Worm (Caenorhabditis elegans): Measurements from ENCODE around the gene otub-4.
A peak's percentile ranks its signal among the peaks of the same experiment; 100 is the strongest.

The otub-4 gene

ce11 chrIV:3349977-3350580 lies 27.9 kb downstream of the otub-4 start, which contains the start of gene elks-1:
elks-1 (minus strand) TSS chrIV:3350027.
- TF ChIP-seq mes-2 (tag; optimal IDR thresholded peaks at IDR 0.05; ENCODE audit: poor library complexity, severe bottlenecking) (peak; percentile 49), madf-9 (GFP tag; conservative IDR thresholded peaks at IDR 0.05) (peak; percentile 14; the same call in 1 of the 2 replicates), pha-4 (GFP tag; IDR thresholded peaks at IDR 0.05) (no peak), pha-4 (tag; optimal IDR thresholded peaks at IDR 0.05) (peak; percentile 2), set-16 (GFP tag; IDR thresholded peaks at IDR 0.05) (0 out of 2 replicates have a peak, but pooled peaks have one; percentile 9), hlh-11 (tag; optimal IDR thresholded peaks at IDR 0.05) (no peak), tag-97 (GFP tag; IDR thresholded peaks at IDR 0.05) (no peak), Y75B8A.6 (GFP tag; IDR thresholded peaks at IDR 0.05) (no peak), duxl-1 (tag; optimal IDR thresholded peaks at IDR 0.05; ENCODE audit: poor library complexity) (no peak), ces-1 (GFP tag; optimal IDR thresholded peaks at IDR 0.05) (no peak), jun-1 (tag; optimal IDR thresholded peaks at IDR 0.05) (no peak)

ce11 chrIV:3348334-3348733 lies 29.6 kb downstream of the otub-4 start:
- TF ChIP-seq set-16 (GFP tag; IDR thresholded peaks at IDR 0.05) = peak; percentile 69
- TF ChIP-seq ces-1 (GFP tag; optimal IDR thresholded peaks at IDR 0.05) = no peak

- no peak for TF ChIP-seq mep-1 (tag; optimal IDR thresholded peaks at IDR 0.05)
- peak; percentile 20; the same call in 1 of the 2 replicates for TF ChIP-seq set-16 (GFP tag; IDR thresholded peaks at IDR 0.05)
- TF ChIP-seq aha-1 (tag) = peak; percentile 96
- no peak for TF ChIP-seq dmd-8 (GFP tag; IDR thresholded peaks at IDR 0.05)
These were observed 32.4 kb downstream of the otub-4 start for ce11 chrIV:3345484-3345883.

ce11 chrIV:3341170-3341569 lies 36.8 kb downstream of the otub-4 start, which contains the start of gene F42A6.2:
F42A6.2 (plus strand) TSS chrIV:3341470.
- TF ChIP-seq unc-62 (GFP tag; optimal IDR thresholded peaks at IDR 0.05 in 1 of 2) (no peak), unc-62 (tag; optimal IDR thresholded peaks at IDR 0.05) (no peak), aha-1 (tag) (peak; percentile 18)

- TF ChIP-seq nhr-111 (GFP tag; optimal IDR thresholded peaks at IDR 0.05) (no peak), R02D3.7 (tag; optimal IDR thresholded peaks at IDR 0.05) (no peak), gei-8 (GFP tag; optimal IDR thresholded peaks at IDR 0.05) (no peak), aly-2 (tag; optimal IDR thresholded peaks at IDR 0.05) (no peak), zag-1 (tag; optimal IDR thresholded peaks at IDR 0.05) (no peak), lin-29 (GFP tag; IDR thresholded peaks at IDR 0.05) (no peak), dpl-1 (GFP tag; optimal IDR thresholded peaks at IDR 0.05) (peak; percentile 98), zfp-3 (GFP tag; conservative IDR thresholded peaks at IDR 0.05) (peak; percentile 65; the same call in 1 of the 2 replicates), lin-13 (GFP tag; optimal IDR thresholded peaks at IDR 0.05) (peak; percentile 83), mep-1 (tag; optimal IDR thresholded peaks at IDR 0.05) (peak; percentile 87), nhr-77 (tag; optimal IDR thresholded peaks at IDR 0.05) (peak; percentile 17), nhr-28 (tag; optimal IDR thresholded peaks at IDR 0.05) (peak; percentile 45), cey-2 (tag; optimal IDR thresholded peaks at IDR 0.05; ENCODE audit: borderline replicate concordance, insufficient read depth) (no peak), madf-9 (GFP tag; conservative IDR thresholded peaks at IDR 0.05) (peak; percentile 95), mes-2 (tag; optimal IDR thresholded peaks at IDR 0.05; ENCODE audit: poor library complexity, severe bottlenecking) (peak; percentile 88), jun-1 (tag; optimal IDR thresholded peaks at IDR 0.05) (no peak), lin-15B (tag; optimal IDR thresholded peaks at IDR 0.05) (no peak), egl-27 (tag; optimal IDR thresholded peaks at IDR 0.05) (no peak), Y105C5A.15 (GFP tag; IDR thresholded peaks at IDR 0.05) (no peak), F49E8.2 (tag; optimal IDR thresholded peaks at IDR 0.05; ENCODE audit: borderline replicate concordance) (no peak), unc-130 (GFP tag; optimal IDR thresholded peaks at IDR 0.05) (peak; percentile 26), T20F7.1 (GFP tag; optimal IDR thresholded peaks at IDR 0.05) (no peak), duxl-1 (tag; optimal IDR thresholded peaks at IDR 0.05; ENCODE audit: poor library complexity) (peak; percentile 20), ceh-32 (tag; optimal IDR thresholded peaks at IDR 0.05; ENCODE audit: poor library complexity) (no peak), pha-4 (GFP tag; IDR thresholded peaks at IDR 0.05) (peak; percentile 30; the same call in 1 of the 2 replicates), pha-4 (tag; optimal IDR thresholded peaks at IDR 0.05) (no peak), ctbp-1 (GFP tag; IDR thresholded peaks at IDR 0.05) (no peak), nhr-6 (tag; optimal IDR thresholded peaks at IDR 0.05) (peak; percentile 45), fkh-10 (GFP tag; optimal IDR thresholded peaks at IDR 0.05) (peak; percentile 63), lsy-2 (tag; optimal IDR thresholded peaks at IDR 0.05) (peak; percentile 40 to 95), spr-3 (GFP tag; optimal IDR thresholded peaks at IDR 0.05) (no peak)
These were observed 39.3 kb downstream of the otub-4 start, which contains the start of gene hrpa-1 for ce11 chrIV:3338676-3339075. hrpa-1 (minus strand) TSS chrIV:3338867.

Measured in whole organism, L4 larva.